Worm (Caenorhabditis elegans) whole organism, mixed stage, embryonic: Measurements from ENCODE around the gene F07F6.8.
A peak's percentile ranks its signal among the peaks of the same experiment; 100 is the strongest.

Source experiments
- M03D4.4 ChIP-seq: sonication (generic microtip); optimal IDR thresholded peaks from 2 replicates; lab custom pipeline; 2017; ENCODE audit warnings: mild to moderate bottlenecking, missing genetic modification characterization, missing compliant biosample characterization
- blmp-1 ChIP-seq: fragments of 150-350 bp; optimal IDR thresholded peaks from 2 replicates; lab custom pipeline; 2014; ENCODE audit warnings: missing biosample characterization, missing genetic modification characterization
- ceh-39 ChIP-seq: fragments of 150-350 bp; optimal IDR thresholded peaks from 2 replicates; lab custom pipeline; 2014; ENCODE audit warnings: missing biosample characterization, missing genetic modification characterization
- ceh-43 ChIP-seq: fragments of 200-800 bp; sonication (Bioruptor generic); optimal IDR thresholded peaks from 2 replicates; lab custom pipeline; 2018; ENCODE audit warnings: mild to moderate bottlenecking, missing genetic modification characterization, moderate library complexity, missing compliant biosample characterization
- ceh-83 ChIP-seq: fragments of 200-800 bp; sonication (Bioruptor generic); optimal IDR thresholded peaks from 2 replicates; lab custom pipeline; 2018; ENCODE audit warnings: mild to moderate bottlenecking, missing genetic modification characterization, missing compliant biosample characterization
- ces-1 ChIP-seq: fragments of 150-350 bp; optimal IDR thresholded peaks from 2 replicates; lab custom pipeline; 2014; ENCODE audit warnings: missing biosample characterization, missing genetic modification reagents, missing genetic modification characterization
- cnd-1 ChIP-seq: fragments of 200-800 bp; sonication (Bioruptor generic); optimal IDR thresholded peaks from 2 replicates; lab custom pipeline; 2018; ENCODE audit warnings: mild to moderate bottlenecking, missing genetic modification characterization, missing compliant biosample characterization
- flh-1 ChIP-seq: fragments of 200-800 bp; sonication (Bioruptor generic); optimal IDR thresholded peaks from 2 replicates; lab custom pipeline; 2018; ENCODE audit warnings: mild to moderate bottlenecking, missing genetic modification characterization, moderate library complexity, missing compliant biosample characterization
- ham-2 ChIP-seq: fragments of 200-800 bp; sonication (Bioruptor generic); optimal IDR thresholded peaks from 2 replicates; lab custom pipeline; 2018; ENCODE audit warnings: mild to moderate bottlenecking, missing genetic modification characterization, missing compliant biosample characterization
- lin-13 ChIP-seq: fragments of 150-350 bp; optimal IDR thresholded peaks from 2 replicates; lab custom pipeline; 2014; ENCODE audit warnings: missing biosample characterization, missing genetic modification characterization
- lin-32 ChIP-seq: fragments of 200-800 bp; sonication (Bioruptor generic); optimal IDR thresholded peaks from 2 replicates; lab custom pipeline; 2018; ENCODE audit warnings: mild to moderate bottlenecking, missing genetic modification characterization, missing compliant biosample characterization
- lsy-2 ChIP-seq: fragments of 150-350 bp; optimal IDR thresholded peaks from 2 replicates; lab custom pipeline; 2014; ENCODE audit warnings: missing biosample characterization, missing genetic modification characterization
- mab-5 ChIP-seq: fragments of 150-350 bp; optimal IDR thresholded peaks from 2 replicates; lab custom pipeline; 2014; ENCODE audit warnings: missing biosample characterization, missing genetic modification characterization
- mep-1 ChIP-seq: fragments of 150-350 bp; optimal IDR thresholded peaks from 2 replicates; lab custom pipeline; 2017; ENCODE audit warnings: missing biosample characterization, missing genetic modification reagents, missing genetic modification characterization, inconsistent platforms
- mls-2 ChIP-seq: sonication (generic microtip); optimal IDR thresholded peaks from 2 replicates; lab custom pipeline; 2016; ENCODE audit warnings: mild to moderate bottlenecking, missing genetic modification characterization, moderate library complexity, missing compliant biosample characterization
- nhr-12 ChIP-seq: fragments of 150-350 bp; optimal IDR thresholded peaks from 2 replicates; lab custom pipeline; 2014; ENCODE audit warnings: missing biosample characterization, missing genetic modification characterization
- nhr-2 ChIP-seq: fragments of 150-350 bp; optimal IDR thresholded peaks from 2 replicates; lab custom pipeline; 2014; ENCODE audit warnings: missing biosample characterization, missing genetic modification characterization
- nhr-237 ChIP-seq: fragments of 150-350 bp; optimal IDR thresholded peaks from 2 replicates; lab custom pipeline; 2014; ENCODE audit warnings: missing biosample characterization, missing genetic modification characterization
- nhr-28 ChIP-seq: fragments of 150-350 bp; optimal IDR thresholded peaks from 2 replicates; lab custom pipeline; 2014; ENCODE audit warnings: missing biosample characterization, missing genetic modification characterization
- nhr-76 ChIP-seq: sonication (generic microtip); optimal IDR thresholded peaks from 2 replicates; lab custom pipeline; 2017; ENCODE audit warnings: missing biosample characterization, missing genetic modification characterization
- pha-4 ChIP-seq: fragments of 150-350 bp; optimal IDR thresholded peaks from 2 replicates; lab custom pipeline; 2018; ENCODE audit warnings: missing biosample characterization, missing genetic modification reagents, missing genetic modification characterization
- sem-2 ChIP-seq: fragments of 200-800 bp; sonication (Bioruptor generic); optimal IDR thresholded peaks from 2 replicates; lab custom pipeline; 2018; ENCODE audit warnings: mild to moderate bottlenecking, missing genetic modification characterization, missing compliant biosample characterization
- snpc-4 ChIP-seq: fragments of 150-350 bp; optimal IDR thresholded peaks from 2 replicates; lab custom pipeline; 2014; ENCODE audit warnings: missing biosample characterization, missing genetic modification characterization
- sptf-1 ChIP-seq: sonication (generic microtip); optimal IDR thresholded peaks from 2 replicates; lab custom pipeline; 2017; ENCODE audit warnings: mild to moderate bottlenecking, missing genetic modification characterization, moderate library complexity, missing compliant biosample characterization
- tbx-8 ChIP-seq: fragments of 200-800 bp; sonication (Bioruptor generic); optimal IDR thresholded peaks from 2 replicates; lab custom pipeline; 2018; ENCODE audit warnings: mild to moderate bottlenecking, missing genetic modification characterization, moderate library complexity, missing compliant biosample characterization
- unc-120 ChIP-seq: sonication (generic microtip); optimal IDR thresholded peaks from 2 replicates; lab custom pipeline; 2017; ENCODE audit warnings: missing genetic modification characterization, missing compliant biosample characterization; ENCODE audit not compliant: poor library complexity, severe bottlenecking
- unc-39 ChIP-seq: fragments of 150-350 bp; optimal IDR thresholded peaks from 2 replicates; lab custom pipeline; 2014; ENCODE audit warnings: missing biosample characterization, missing genetic modification characterization
- unc-62 ChIP-seq: fragments of 150-350 bp; optimal IDR thresholded peaks from 2 replicates; lab custom pipeline; 2014; ENCODE audit warnings: missing biosample characterization, missing genetic modification reagents, missing genetic modification characterization
- zip-8 ChIP-seq: fragments of 150-350 bp; optimal IDR thresholded peaks from 2 replicates; lab custom pipeline; 2014; ENCODE audit warnings: missing biosample characterization, missing genetic modification characterization
- ztf-11 ChIP-seq: fragments of 150-350 bp; optimal IDR thresholded peaks from 2 replicates; lab custom pipeline; 2014; ENCODE audit warnings: missing biosample characterization, missing genetic modification characterization

Gene F07F6.8

ce11 chrII:5384282-5384681 lies 41.3 kb downstream of the F07F6.8 start:
- no peak for TF ChIP-seq sptf-1 (tag; lab: Kevin White, UChicago)
- no peak for TF ChIP-seq nhr-12 (tag; lab: Kevin White, UChicago)
- TF ChIP-seq lin-13, result no peak
- TF ChIP-seq zip-8, result no peak
- TF ChIP-seq lsy-2 (tag; lab: Kevin White, UChicago), result no peak
- TF ChIP-seq ces-1 (GFP tag; lab: Kevin White, UChicago), result no peak
- TF ChIP-seq unc-120 (tag; lab: Kevin White, UChicago), result no peak
- no peak for TF ChIP-seq mab-5 (tag; lab: Kevin White, UChicago)
- TF ChIP-seq ztf-11, result no peak
- no peak for TF ChIP-seq snpc-4 (tag; lab: Kevin White, UChicago)

- TF ChIP-seq sptf-1 (tag; lab: Kevin White, UChicago) (peak; percentile 20), pha-4 (tag; lab: Kevin White, UChicago) (no peak), nhr-2 (tag; lab: Kevin White, UChicago) (peak; percentile 90), nhr-76 (no peak), nhr-237 (tag; lab: Kevin White, UChicago) (peak; percentile 32), unc-39 (tag; lab: Kevin White, UChicago) (no peak), unc-120 (tag; lab: Kevin White, UChicago) (no peak), blmp-1 (no peak), tbx-8 (no peak), ceh-39 (tag; lab: Kevin White, UChicago) (no peak), flh-1 (GFP tag; lab: Kevin White, UChicago) (no peak), mep-1 (tag; lab: Kevin White, UChicago) (peak; percentile 47), M03D4.4 (tag; lab: Kevin White, UChicago) (no peak), cnd-1 (peak; percentile 24), lsy-2 (tag; lab: Kevin White, UChicago) (peak; percentile 2), unc-62 (GFP tag; lab: Kevin White, UChicago) (no peak), ztf-11 (no peak), nhr-12 (tag; lab: Kevin White, UChicago) (no peak), ham-2 (GFP tag; lab: Kevin White, UChicago) (peak; percentile 57)
Observed at ce11 chrII:5379614-5380077, 45.9 kb downstream of the F07F6.8 start, which contains the start of gene pkc-3. Gene pkc-3, plus strand, starts transcription at chrII:5380027.

- no peak for TF ChIP-seq blmp-1
- TF ChIP-seq mls-2 (tag; lab: Kevin White, UChicago), result no peak
- TF ChIP-seq lin-32 (GFP tag; lab: Kevin White, UChicago), result no peak
- no peak for TF ChIP-seq flh-1 (GFP tag; lab: Kevin White, UChicago)
- no peak for TF ChIP-seq unc-39 (tag; lab: Kevin White, UChicago)
- TF ChIP-seq nhr-2 (tag; lab: Kevin White, UChicago), result no peak
- no peak for TF ChIP-seq zip-8
- no peak for TF ChIP-seq nhr-76
- TF ChIP-seq ces-1 (GFP tag; lab: Kevin White, UChicago), result no peak
- TF ChIP-seq unc-62 (GFP tag; lab: Kevin White, UChicago), result no peak
- TF ChIP-seq unc-120 (tag; lab: Kevin White, UChicago), result no peak
- TF ChIP-seq ham-2 (GFP tag; lab: Kevin White, UChicago), result no peak
- TF ChIP-seq cnd-1, result no peak
- TF ChIP-seq sem-2 (GFP tag; lab: Kevin White, UChicago), result no peak
- no peak for TF ChIP-seq ztf-11
- TF ChIP-seq mep-1 (tag; lab: Kevin White, UChicago), result no peak
- TF ChIP-seq nhr-28 (tag; lab: Kevin White, UChicago), result no peak
- no peak for TF ChIP-seq pha-4 (tag; lab: Kevin White, UChicago)
- no peak for TF ChIP-seq lin-13
- no peak for TF ChIP-seq snpc-4 (tag; lab: Kevin White, UChicago)
Observed at ce11 chrII:5378239-5378521, 47.4 kb downstream of the F07F6.8 start.

- peak; percentile 70 for TF ChIP-seq lsy-2 (tag; lab: Kevin White, UChicago)
- no peak for TF ChIP-seq lin-13
- TF ChIP-seq nhr-2 (tag; lab: Kevin White, UChicago), result no peak
- TF ChIP-seq ceh-83 (GFP tag; lab: Kevin White, UChicago), result no peak
Observed at ce11 chrII:5377467-5378238, 47.9 kb downstream of the F07F6.8 start, which contains the start of gene prdx-2. Gene prdx-2, plus strand, starts transcription at chrII:5378195.

- no peak for TF ChIP-seq mab-5 (tag; lab: Kevin White, UChicago)
- TF ChIP-seq nhr-76, result no peak
- no peak for TF ChIP-seq flh-1 (GFP tag; lab: Kevin White, UChicago)
- no peak for TF ChIP-seq nhr-237 (tag; lab: Kevin White, UChicago)
- TF ChIP-seq nhr-12 (tag; lab: Kevin White, UChicago), result no peak
- no peak for TF ChIP-seq lsy-2 (tag; lab: Kevin White, UChicago)
- TF ChIP-seq ceh-43 (GFP tag; lab: Kevin White, UChicago), result no peak
- no peak for TF ChIP-seq sem-2 (GFP tag; lab: Kevin White, UChicago)
- no peak for TF ChIP-seq ceh-39 (tag; lab: Kevin White, UChicago)
Observed at ce11 chrII:5374967-5375366, 50.6 kb downstream of the F07F6.8 start, which contains the start of gene algn-2. Gene algn-2, plus strand, starts transcription at chrII:5375267.
